Worm (Caenorhabditis elegans): ENCODE data around the gene cisd-1.
A peak's percentile ranks its signal among the peaks of the same experiment; 100 is the strongest.

The cisd-1 gene

DNA sequence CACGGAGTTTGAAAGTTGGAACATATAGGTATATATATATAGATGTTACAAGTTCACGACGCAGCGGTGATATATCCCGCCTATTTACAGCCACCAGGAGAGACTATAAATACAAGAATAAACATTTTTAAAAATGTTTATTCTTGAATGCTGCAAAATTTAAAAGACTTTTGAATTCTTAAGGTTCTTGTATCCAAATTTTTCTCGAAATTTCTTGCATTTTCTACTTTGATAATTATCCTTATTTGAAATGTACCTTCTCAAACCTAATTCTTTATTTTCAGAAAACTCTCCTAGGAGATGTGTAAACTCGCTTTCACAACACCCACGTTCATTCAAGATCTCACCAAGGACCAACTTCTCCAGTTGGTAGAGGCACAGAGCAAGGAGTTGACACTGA is 37.8 kb downstream of the cisd-1 start, which contains the start of gene C05D12.4:
Gene C05D12.4 (plus strand): TSS at position 301 of the 400 bp plus-strand sequence.
- no peak for TF ChIP-seq F26F4.8 (GFP tag; conservative IDR thresholded peaks at IDR 0.05)
- no peak for TF ChIP-seq skn-1 (tag; optimal IDR thresholded peaks at IDR 0.05)
- TF ChIP-seq pha-4 (GFP tag; IDR thresholded peaks at IDR 0.05): no peak
- TF ChIP-seq pha-4 (tag; optimal IDR thresholded peaks at IDR 0.05): no peak
- no peak for TF ChIP-seq spr-1 (tag; optimal IDR thresholded peaks at IDR 0.05)
- TF ChIP-seq nhr-10 (tag; optimal IDR thresholded peaks at IDR 0.05): no peak
- TF ChIP-seq aha-1 (tag): peak; percentile 3
- no peak for TF ChIP-seq nhr-6 (tag; optimal IDR thresholded peaks at IDR 0.05)

DNA sequence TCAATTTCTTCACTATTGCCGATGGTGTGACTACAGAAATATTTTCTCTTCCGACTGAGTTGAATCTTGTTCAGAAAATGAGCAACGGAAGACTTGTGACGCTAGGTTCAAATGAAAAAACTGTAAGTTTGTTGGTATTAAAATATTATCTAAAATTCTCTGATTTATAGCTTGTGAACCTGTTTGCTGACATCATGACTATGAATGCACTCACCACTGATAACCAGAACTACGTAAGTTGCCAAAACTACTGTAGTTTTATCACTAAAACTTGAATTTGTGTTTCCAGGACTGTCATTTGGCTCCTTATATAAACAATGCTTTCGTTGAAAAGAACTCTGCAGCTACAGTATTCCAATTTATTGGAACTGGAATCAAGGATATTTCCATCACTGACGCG is 40.8 kb downstream of the cisd-1 start:
- TF ChIP-seq hlh-11 (tag; optimal IDR thresholded peaks at IDR 0.05) (peak; percentile 5), pqm-1 (tag; optimal IDR thresholded peaks at IDR 0.05) (peak; percentile 46), dmd-6 (GFP tag; IDR thresholded peaks at IDR 0.05) (peak; percentile 52), dve-1 (tag; optimal IDR thresholded peaks at IDR 0.05; ENCODE audit: insufficient read depth) (no peak), Y105C5A.15 (GFP tag; IDR thresholded peaks at IDR 0.05) (no peak), nhr-28 (tag; optimal IDR thresholded peaks at IDR 0.05) (peak; percentile 46)

DNA sequence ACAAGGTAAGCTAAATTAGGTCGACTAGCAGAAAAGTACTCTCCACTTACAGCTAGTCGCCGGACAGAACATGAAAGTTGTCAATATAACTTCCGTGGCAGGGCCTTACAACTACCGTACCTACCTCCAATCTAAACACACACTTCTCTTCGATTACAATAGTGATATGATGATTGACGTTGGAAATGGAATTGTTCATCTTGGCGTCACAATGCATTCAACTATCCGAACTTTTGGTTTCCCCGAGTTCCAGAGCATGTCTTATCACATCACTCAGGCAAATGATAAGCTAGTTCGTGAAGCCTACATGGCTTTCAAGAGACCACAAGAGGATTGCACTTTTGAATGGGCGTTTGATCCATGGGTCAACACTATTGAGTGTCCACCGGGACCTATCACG is 42.1 kb downstream of the cisd-1 start:
- TF ChIP-seq aly-2 (tag; optimal IDR thresholded peaks at IDR 0.05): no peak
- TF ChIP-seq hlh-11 (tag; optimal IDR thresholded peaks at IDR 0.05): peak; percentile 14
- no peak for TF ChIP-seq snpc-4 (tag; optimal IDR thresholded peaks at IDR 0.05)
- TF ChIP-seq aha-1 (tag): peak; percentile 9
- peak; percentile 90 for TF ChIP-seq dmd-6 (GFP tag; IDR thresholded peaks at IDR 0.05)

DNA sequence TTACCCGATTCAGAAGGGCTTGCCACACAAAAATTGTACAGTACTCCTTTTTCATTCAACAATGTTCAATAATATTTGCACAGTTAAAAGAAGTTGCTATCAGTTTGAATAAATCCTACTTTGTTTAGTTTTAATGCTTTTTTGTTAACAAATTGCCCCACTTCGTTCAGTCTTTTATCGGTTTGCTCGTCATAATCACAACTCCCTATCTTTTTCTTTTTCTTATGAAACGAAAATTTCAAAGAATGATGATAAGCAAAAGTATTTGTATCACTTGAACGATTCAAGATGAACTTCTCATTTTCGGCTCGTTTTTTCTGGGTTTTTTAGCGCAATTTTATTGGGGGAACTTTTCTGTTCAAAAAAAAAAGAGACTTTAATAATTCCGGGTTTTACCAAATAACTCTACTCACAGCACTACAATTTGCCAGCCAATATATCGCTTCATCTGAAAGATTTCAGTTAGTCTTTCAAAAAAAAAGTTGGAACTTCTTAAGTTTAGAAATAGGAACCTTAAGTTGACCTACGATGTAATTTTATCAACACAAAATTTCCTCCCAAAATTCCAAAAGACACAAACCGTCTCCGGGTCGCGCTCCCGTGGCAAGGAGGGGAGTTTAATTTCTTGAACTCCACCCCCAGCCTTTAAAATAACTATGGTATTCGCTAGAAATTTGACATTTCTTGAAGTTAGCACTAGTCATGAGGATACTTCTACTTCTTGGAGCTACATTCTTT is 44.7 kb downstream of the cisd-1 start, which contains the start of gene C05D12.3:
Gene C05D12.3 (plus strand): TSS at position 688 of the 738 bp plus-strand sequence.
- TF ChIP-seq egl-43 (GFP tag; IDR thresholded peaks at IDR 0.05) (no peak), nhr-28 (tag; optimal IDR thresholded peaks at IDR 0.05) (peak; percentile 54), spr-3 (GFP tag; optimal IDR thresholded peaks at IDR 0.05) (no peak), aha-1 (tag) (no peak), ceh-32 (tag; optimal IDR thresholded peaks at IDR 0.05; ENCODE audit: poor library complexity) (no peak), dmd-6 (GFP tag; IDR thresholded peaks at IDR 0.05) (peak; percentile 28; the same call in 1 of the 2 replicates), dve-1 (tag; optimal IDR thresholded peaks at IDR 0.05; ENCODE audit: insufficient read depth) (peak; percentile 47), daf-16 (GFP tag; optimal IDR thresholded peaks at IDR 0.05) (no peak), daf-16 (tag; optimal IDR thresholded peaks at IDR 0.05) (peak; percentile 24), pqm-1 (tag; optimal IDR thresholded peaks at IDR 0.05) (peak; percentile 79)

DNA sequence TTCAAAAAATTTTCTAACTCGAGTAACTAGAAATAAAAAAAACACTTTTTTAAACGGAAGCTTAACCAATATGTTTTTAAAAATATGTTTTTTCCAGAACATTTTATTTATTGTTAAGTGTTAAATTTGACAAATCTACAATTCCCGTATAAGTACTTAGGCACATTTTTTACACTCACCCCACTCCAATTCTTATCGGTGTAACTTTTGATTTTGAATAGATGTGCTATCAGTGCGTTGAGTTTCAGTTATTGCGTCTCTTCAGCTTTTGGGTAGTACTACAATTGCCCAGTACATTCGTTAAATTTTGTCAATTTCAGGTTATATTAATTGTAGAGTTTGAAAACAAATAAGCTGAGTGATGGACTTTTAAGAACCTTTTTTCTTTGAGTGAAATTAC is 45.4 kb downstream of the cisd-1 start:
- TF ChIP-seq pqm-1 (tag; optimal IDR thresholded peaks at IDR 0.05) (peak; percentile 75), Y75B8A.6 (GFP tag; IDR thresholded peaks at IDR 0.05) (no peak), zag-1 (tag; optimal IDR thresholded peaks at IDR 0.05) (no peak), nhr-28 (tag; optimal IDR thresholded peaks at IDR 0.05) (peak; percentile 47)
